Fruit fly (Drosophila melanogaster) whole organism, embryonic: ENCODE measurements around the gene CG6839.

Experiments used
- CG13296 ChIP-seq: fragments of 200-800 bp; sonication (Bioruptor generic); optimal IDR thresholded peaks from 3 replicates; lab custom pipeline; 2018; ENCODE audit warnings: missing biosample characterization, mild to moderate bottlenecking, missing genetic modification characterization
- az2 ChIP-seq: fragments of 200-800 bp; sonication (Bioruptor generic); optimal IDR thresholded peaks from 3 replicates; lab custom pipeline; 2016; ENCODE audit warnings: missing biosample characterization, missing genetic modification characterization
- slp2 ChIP-seq: fragments of 200-800 bp; sonication (Bioruptor generic); optimal IDR thresholded peaks from 2 replicates; lab custom pipeline; 2016; ENCODE audit warnings: missing biosample characterization, missing genetic modification characterization
- stwl ChIP-seq: fragments of 200-800 bp; sonication (Bioruptor generic); optimal IDR thresholded peaks from 3 replicates; lab custom pipeline; 2018; ENCODE audit warnings: missing biosample characterization, mild to moderate bottlenecking, missing genetic modification characterization, moderate library complexity

DNA sequence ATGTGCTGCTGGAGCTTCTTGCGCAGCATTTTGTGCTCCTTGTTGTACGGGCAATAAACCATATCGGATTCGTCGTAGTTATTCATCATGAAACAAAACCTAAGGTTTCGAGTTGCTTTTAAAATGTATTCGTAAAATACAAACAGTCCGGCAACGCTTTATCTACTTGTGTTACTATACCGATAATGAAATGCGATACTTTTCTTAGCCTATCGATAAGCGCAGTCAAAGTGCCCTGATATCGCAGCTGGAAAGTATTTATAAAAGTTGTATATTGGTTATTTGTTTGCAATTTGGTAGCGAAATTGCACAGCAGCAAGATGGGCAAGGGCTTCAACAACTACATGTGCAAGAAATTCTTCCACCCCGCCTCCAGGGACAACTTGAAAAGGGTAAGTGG is 16.0 kb upstream of the CG6839 start, which contains the start of the genes arx and CG6843:
- TF ChIP-seq stwl (peak; percentile 87), az2 (GFP tag; lab: Kevin White, UChicago) (no peak), slp2 (no peak), CG13296 (GFP tag; lab: Kevin White, UChicago) (no peak)
